Worm (Caenorhabditis elegans) whole organism, L1 larva: Measurements from ENCODE around the gene idpp-13.

Source experiments
- C16A3.4 ChIP-seq: fragments of 150-350 bp; optimal IDR thresholded peaks from 2 replicates; lab custom pipeline; 2014; ENCODE audit warnings: missing biosample characterization, missing genetic modification characterization
- alr-1 ChIP-seq: fragments of 200-800 bp; sonication (Bioruptor generic); optimal IDR thresholded peaks from 2 replicates; lab custom pipeline; 2018; ENCODE audit warnings: borderline replicate concordance, mild to moderate bottlenecking, missing genetic modification characterization, missing compliant biosample characterization
- ceh-88 ChIP-seq: fragments of 200-800 bp; sonication (Bioruptor generic); IDR thresholded peaks from 2 replicates; pipeline ENCODE4 v1.3.6; 2022; ENCODE audit warnings: missing genetic modification characterization, missing compliant biosample characterization
- ces-1 ChIP-seq: fragments of 150-350 bp; optimal IDR thresholded peaks from 2 replicates; lab custom pipeline; 2014; ENCODE audit warnings: missing biosample characterization, missing genetic modification reagents, missing genetic modification characterization
- dsc-1 ChIP-seq: sonication (generic microtip); optimal IDR thresholded peaks from 2 replicates; lab custom pipeline; 2016; ENCODE audit warnings: mild to moderate bottlenecking, missing genetic modification characterization, missing compliant biosample characterization
- efl-1 ChIP-seq, 4 experiments: fragments of 150-350 bp; optimal IDR thresholded peaks in 3 of 4; peaks in 1 of 4; 1 replicate in 1 of 4; 2 replicates in 3 of 4; lab custom pipeline; 2014; ENCODE audit warnings: missing biosample characterization in 2 of 4, missing genetic modification characterization in 2 of 4, missing genetic modification reagents in 2 of 4
- egl-27 ChIP-seq, 2 experiments: fragments of 150-350 bp in 1 of 2; sonication (generic microtip); optimal IDR thresholded peaks; 3 replicates each; lab custom pipeline; 2017 to 2018; ENCODE audit warnings: missing biosample characterization in 2 of 2, missing genetic modification characterization in 2 of 2, missing genetic modification reagents in 2 of 2
- fkh-4 ChIP-seq: sonication (generic microtip); optimal IDR thresholded peaks from 2 replicates; lab custom pipeline; 2016; ENCODE audit warnings: missing compliant biosample characterization, missing genetic modification characterization, borderline replicate concordance
- fkh-8 ChIP-seq: sonication (generic microtip); optimal IDR thresholded peaks from 2 replicates; lab custom pipeline; 2016; ENCODE audit warnings: mild to moderate bottlenecking, missing genetic modification characterization, missing compliant biosample characterization
- fos-1 ChIP-seq: fragments of 150-350 bp; optimal IDR thresholded peaks from 2 replicates; lab custom pipeline; 2014; ENCODE audit warnings: missing biosample characterization, missing genetic modification characterization
- grh-1 ChIP-seq: fragments of 200-800 bp; sonication (Bioruptor generic); IDR thresholded peaks from 2 replicates; pipeline ENCODE4 v1.3.6; 2022; ENCODE audit warnings: missing genetic modification reagents, missing genetic modification characterization, missing compliant biosample characterization
- hlh-4 ChIP-seq: sonication (generic microtip); optimal IDR thresholded peaks from 2 replicates; lab custom pipeline; 2016; ENCODE audit warnings: mild to moderate bottlenecking, missing genetic modification characterization, missing compliant biosample characterization
- lin-13 ChIP-seq: fragments of 150-350 bp; optimal IDR thresholded peaks from 2 replicates; lab custom pipeline; 2014; ENCODE audit warnings: missing biosample characterization, missing genetic modification reagents, missing genetic modification characterization
- lin-14 ChIP-seq: fragments of 200-800 bp; sonication (Bioruptor generic); optimal IDR thresholded peaks from 2 replicates; lab custom pipeline; 2018; ENCODE audit warnings: mild to moderate bottlenecking, missing genetic modification characterization, moderate library complexity, missing compliant biosample characterization
- lin-35 ChIP-seq, 2 experiments: fragments of 150-350 bp; optimal IDR thresholded peaks; 2 replicates each; lab custom pipeline; 2014; ENCODE audit warnings: missing biosample characterization in 2 of 2, missing genetic modification characterization in 2 of 2, missing genetic modification reagents in 2 of 2
- mef-2 ChIP-seq: fragments of 150-350 bp; optimal IDR thresholded peaks from 2 replicates; lab custom pipeline; 2014; ENCODE audit warnings: missing biosample characterization, missing genetic modification characterization
- nhr-12 ChIP-seq: sonication (generic microtip); optimal IDR thresholded peaks from 2 replicates; lab custom pipeline; 2017; ENCODE audit warnings: missing biosample characterization, missing genetic modification characterization
- nhr-19 ChIP-seq: fragments of 200-800 bp; sonication (Bioruptor generic); conservative IDR thresholded peaks from 2 replicates; pipeline ENCODE4 v1.3.6; 2022; ENCODE audit warnings: missing genetic modification characterization, missing compliant biosample characterization
- nhr-28 ChIP-seq: fragments of 150-350 bp; optimal IDR thresholded peaks from 2 replicates; lab custom pipeline; 2014; ENCODE audit warnings: missing biosample characterization, missing genetic modification characterization
- nhr-47 ChIP-seq: sonication (generic microtip); optimal IDR thresholded peaks from 2 replicates; lab custom pipeline; 2016; ENCODE audit warnings: mild to moderate bottlenecking, missing genetic modification characterization, moderate library complexity, missing compliant biosample characterization
- nhr-76 ChIP-seq: sonication (generic microtip); optimal IDR thresholded peaks from 2 replicates; lab custom pipeline; 2017; ENCODE audit warnings: missing biosample characterization, missing genetic modification characterization
- skn-1 ChIP-seq: fragments of 150-350 bp; optimal IDR thresholded peaks from 2 replicates; lab custom pipeline; 2014; ENCODE audit warnings: missing biosample characterization, missing genetic modification characterization
- sox-4 ChIP-seq: sonication (generic microtip); optimal IDR thresholded peaks from 2 replicates; lab custom pipeline; 2016; ENCODE audit warnings: missing genetic modification characterization, missing compliant biosample characterization
- sup-37 ChIP-seq: fragments of 200-800 bp; sonication (Bioruptor generic); optimal IDR thresholded peaks from 2 replicates; lab custom pipeline; 2018; ENCODE audit warnings: mild to moderate bottlenecking, missing genetic modification characterization, missing compliant biosample characterization
- ztf-11 ChIP-seq, 2 experiments: sonication (generic microtip); optimal IDR thresholded peaks; 2 replicates each; lab custom pipeline; 2016 to 2017; ENCODE audit warnings: missing genetic modification characterization in 2 of 2, missing biosample characterization in 1 of 2, missing compliant biosample characterization in 1 of 2

idpp-13 gene

DNA sequence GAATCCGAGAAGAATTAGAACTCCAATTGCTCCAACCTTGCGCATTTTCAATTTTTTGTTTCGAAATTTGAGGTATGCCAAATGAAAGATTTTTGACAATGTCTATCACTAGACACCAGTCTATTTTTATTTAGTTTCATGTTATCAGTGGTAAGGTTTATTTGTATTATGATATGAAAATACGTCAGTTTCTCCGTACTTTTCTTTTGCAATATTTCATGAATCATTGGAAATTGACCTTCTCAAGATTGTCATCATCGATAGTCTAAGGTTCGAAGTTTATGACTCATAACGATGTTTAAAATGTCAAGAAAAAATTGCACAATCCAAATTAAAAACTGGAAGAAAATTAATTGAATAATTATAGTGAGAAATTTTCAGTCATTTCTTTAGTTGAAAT is 43.4 kb downstream of the idpp-13 start, which contains the start of gene clc-19:
TSS of gene clc-19 (minus strand) at position 135 of the 400 bp plus-strand sequence.
- TF ChIP-seq nhr-12: no peak
- no peak for TF ChIP-seq fkh-4
- no peak for TF ChIP-seq lin-13 (GFP tag; lab: Kevin White, UChicago)
- TF ChIP-seq fos-1: no peak
- no peak for TF ChIP-seq skn-1 (tag; lab: Kevin White, UChicago)
- no peak for TF ChIP-seq fkh-8 (tag; lab: Kevin White, UChicago)
- no peak for TF ChIP-seq mef-2 (tag; lab: Kevin White, UChicago)
- TF ChIP-seq hlh-4 (tag; lab: Kevin White, UChicago): no peak
- no peak for TF ChIP-seq alr-1 (tag; lab: Kevin White, UChicago)
- TF ChIP-seq lin-14 (GFP tag; lab: Kevin White, UChicago): no peak
- TF ChIP-seq nhr-28: no peak
- TF ChIP-seq ces-1 (GFP tag; lab: Kevin White, UChicago): no peak

DNA sequence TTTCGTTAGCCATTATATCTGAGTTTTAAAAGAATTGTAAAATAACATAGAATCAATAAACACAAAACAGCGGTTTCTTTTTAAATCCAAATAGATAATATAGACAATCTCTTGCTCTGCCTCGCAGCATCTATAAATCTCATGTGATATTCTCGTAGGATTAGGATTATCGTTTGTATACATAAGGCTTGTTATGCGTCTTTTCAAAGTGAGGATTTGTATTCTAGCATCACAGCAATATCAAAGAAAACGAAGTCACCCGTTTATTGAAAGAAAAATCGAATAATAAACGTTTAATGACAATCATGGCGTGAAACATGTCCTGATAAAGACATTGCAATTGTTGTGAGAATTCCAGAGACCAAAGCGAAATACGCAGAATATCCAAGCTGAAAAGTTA is 44.4 kb downstream of the idpp-13 start, which contains the start of the genes T24C4.3 and clc-20:
TSS of gene T24C4.3 (minus strand) at position 101 of the 400 bp plus-strand sequence.
TSS of gene clc-20 (plus strand) at position 211 of the 400 bp plus-strand sequence.
- TF ChIP-seq C16A3.4 (tag; lab: Kevin White, UChicago): no peak
- TF ChIP-seq dsc-1 (tag; lab: Kevin White, UChicago): peak; percentile 72
- TF ChIP-seq fkh-8 (tag; lab: Kevin White, UChicago): peak; percentile 23
- no peak for TF ChIP-seq skn-1 (tag; lab: Kevin White, UChicago)
- TF ChIP-seq sox-4 (tag; lab: Kevin White, UChicago): peak; percentile 28
- no peak for TF ChIP-seq sup-37 (GFP tag; lab: Kevin White, UChicago)
- no peak for TF ChIP-seq lin-35 (GFP tag; optimal IDR thresholded peaks at IDR 0.05; lab: Kevin White, UChicago)
- no peak for TF ChIP-seq hlh-4 (tag; lab: Kevin White, UChicago)
- no peak for TF ChIP-seq nhr-19 (GFP tag; lab: Robert Waterston, UW)

DNA sequence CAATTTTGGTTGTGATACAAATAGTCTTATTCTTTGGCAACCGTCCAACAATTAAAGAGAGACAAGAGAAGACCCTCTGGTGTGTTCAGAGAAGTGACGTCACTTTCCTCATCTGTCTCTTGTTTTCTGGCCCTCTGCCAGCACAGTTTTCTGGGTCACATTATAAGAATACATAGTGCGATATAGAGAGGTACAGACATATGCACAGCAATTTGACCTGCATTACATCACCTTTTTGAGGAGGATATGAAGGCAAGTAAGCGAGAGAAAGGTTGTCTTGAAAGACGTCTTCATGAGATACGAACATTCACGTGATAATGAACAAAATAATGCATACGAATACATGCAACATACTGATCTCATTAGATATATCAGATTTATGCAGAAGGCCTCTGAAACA is 46.2 kb downstream of the idpp-13 start:
- TF ChIP-seq nhr-76 (tag; lab: Kevin White, UChicago) (no peak), ceh-88 (GFP tag; lab: Robert Waterston, UW) (no peak), nhr-47 (tag; lab: Kevin White, UChicago) (no peak), sup-37 (GFP tag; lab: Kevin White, UChicago) (no peak)

DNA sequence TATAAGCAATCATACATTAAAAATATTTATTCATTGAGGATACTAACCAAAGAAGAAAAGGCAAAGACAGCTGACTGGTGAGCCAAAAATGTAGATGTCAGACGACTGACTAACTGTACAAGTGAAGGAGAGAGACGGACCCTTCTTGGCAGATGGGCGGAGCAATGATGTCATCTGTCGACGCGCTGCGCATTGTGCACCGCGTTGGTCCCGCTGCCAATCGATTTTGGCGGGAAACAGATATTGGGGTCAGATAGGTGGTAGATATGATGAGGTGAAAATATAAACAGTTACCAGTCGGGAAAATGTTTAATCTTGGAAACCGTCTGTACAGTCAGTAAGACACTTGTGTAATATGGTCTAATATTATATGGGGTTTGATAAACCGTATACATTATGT is 46.9 kb downstream of the idpp-13 start, which contains the start of gene T24C4.2:
TSS of gene T24C4.2 (minus strand) at position 101 of the 400 bp plus-strand sequence.
- no peak for TF ChIP-seq egl-27 (tag; optimal IDR thresholded peaks at IDR 0.05; lab: Kevin White, UChicago)
- TF ChIP-seq efl-1 (optimal IDR thresholded peaks at IDR 0.05; lab: Kevin White, UChicago): no peak
- TF ChIP-seq efl-1 (GFP tag; optimal IDR thresholded peaks at IDR 0.05 in 1 of 2; lab: Kevin White, UChicago): peak in 1 of 2 experiments; percentile 73
- TF ChIP-seq grh-1 (GFP tag; lab: Robert Waterston, UW): no peak

DNA sequence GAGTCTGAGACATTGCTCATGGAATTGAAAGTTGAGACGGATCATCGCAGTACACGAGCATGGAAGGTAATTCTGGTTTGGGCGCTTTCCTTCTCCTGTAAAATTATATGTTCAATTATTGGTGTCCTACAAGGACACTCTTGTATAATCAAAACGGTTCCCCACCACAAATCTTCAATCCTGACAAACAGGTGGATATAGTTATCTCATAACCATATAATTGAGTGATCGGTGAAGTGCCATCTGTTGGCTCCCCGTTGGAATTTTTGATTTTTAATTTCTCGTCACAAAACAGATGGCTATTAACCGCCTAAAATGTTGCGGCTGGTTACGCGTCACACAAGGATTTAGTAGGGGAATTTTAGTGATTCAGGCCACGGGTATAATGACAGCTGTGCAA is 47.9 kb downstream of the idpp-13 start:
- no peak for TF ChIP-seq lin-14 (GFP tag; lab: Kevin White, UChicago)
- peak in 1 of 2 experiments; percentile 45 for TF ChIP-seq ztf-11 (tag; optimal IDR thresholded peaks at IDR 0.05; lab: Kevin White, UChicago)
